Worm (Caenorhabditis elegans) whole organism, L1 larva: ENCODE data around the gene T20B3.1.

ENCODE experiments used
- C16A3.4 ChIP-seq: fragments of 150-350 bp; optimal IDR thresholded peaks from 2 replicates; lab custom pipeline; 2014; ENCODE audit warnings: missing biosample characterization, missing genetic modification characterization
- C34B4.2 ChIP-seq: sonication (generic microtip); optimal IDR thresholded peaks from 2 replicates; lab custom pipeline; 2017; ENCODE audit warnings: mild to moderate bottlenecking, missing genetic modification characterization, missing compliant biosample characterization
- aha-1 ChIP-seq: fragments of 150-350 bp; optimal IDR thresholded peaks from 2 replicates; lab custom pipeline; 2014; ENCODE audit warnings: missing biosample characterization, missing genetic modification characterization
- alr-1 ChIP-seq: fragments of 200-800 bp; sonication (Bioruptor generic); optimal IDR thresholded peaks from 2 replicates; lab custom pipeline; 2018; ENCODE audit warnings: borderline replicate concordance, mild to moderate bottlenecking, missing genetic modification characterization, missing compliant biosample characterization
- ceh-8 ChIP-seq: fragments of 200-800 bp; sonication (Bioruptor generic); optimal IDR thresholded peaks from 2 replicates; lab custom pipeline; 2018; ENCODE audit warnings: mild to moderate bottlenecking, missing genetic modification characterization, moderate library complexity, missing compliant biosample characterization
- ceh-82 ChIP-seq, 3 experiments: fragments of 150-350 bp in 1 of 3; sonication (generic microtip) in 2 of 3; optimal IDR thresholded peaks; 2 replicates each; lab custom pipeline; 2014 to 2017; ENCODE audit warnings: missing biosample characterization in 3 of 3, missing genetic modification characterization in 3 of 3
- dsc-1 ChIP-seq: sonication (generic microtip); optimal IDR thresholded peaks from 2 replicates; lab custom pipeline; 2016; ENCODE audit warnings: mild to moderate bottlenecking, missing genetic modification characterization, missing compliant biosample characterization
- efl-1 ChIP-seq, 4 experiments: fragments of 150-350 bp; optimal IDR thresholded peaks in 3 of 4; peaks in 1 of 4; 1 replicate in 1 of 4; 2 replicates in 3 of 4; lab custom pipeline; 2014; ENCODE audit warnings: missing biosample characterization in 2 of 4, missing genetic modification characterization in 2 of 4, missing genetic modification reagents in 2 of 4
- egl-27 ChIP-seq, 2 experiments: fragments of 150-350 bp in 1 of 2; sonication (generic microtip); optimal IDR thresholded peaks; 3 replicates each; lab custom pipeline; 2017 to 2018; ENCODE audit warnings: missing biosample characterization in 2 of 2, missing genetic modification characterization in 2 of 2, missing genetic modification reagents in 2 of 2
- elt-3 ChIP-seq, 6 experiments: fragments of 150-350 bp in 1 of 6; sonication (generic microtip); optimal IDR thresholded peaks; 2 replicates each; lab custom pipeline; 2017 to 2018; ENCODE audit warnings: missing biosample characterization in 6 of 6, missing genetic modification characterization in 6 of 6, inconsistent platforms in 1 of 6
- fkh-10 ChIP-seq: sonication (generic microtip); optimal IDR thresholded peaks from 2 replicates; lab custom pipeline; 2017; ENCODE audit warnings: missing biosample characterization, missing genetic modification reagents, missing genetic modification characterization
- fkh-4 ChIP-seq: sonication (generic microtip); optimal IDR thresholded peaks from 2 replicates; lab custom pipeline; 2016; ENCODE audit warnings: missing compliant biosample characterization, missing genetic modification characterization, borderline replicate concordance
- fkh-8 ChIP-seq: sonication (generic microtip); optimal IDR thresholded peaks from 2 replicates; lab custom pipeline; 2016; ENCODE audit warnings: mild to moderate bottlenecking, missing genetic modification characterization, missing compliant biosample characterization
- fos-1 ChIP-seq: fragments of 150-350 bp; optimal IDR thresholded peaks from 2 replicates; lab custom pipeline; 2014; ENCODE audit warnings: missing biosample characterization, missing genetic modification characterization
- grh-1 ChIP-seq: fragments of 200-800 bp; sonication (Bioruptor generic); IDR thresholded peaks from 2 replicates; pipeline ENCODE4 v1.3.6; 2022; ENCODE audit warnings: missing genetic modification reagents, missing genetic modification characterization, missing compliant biosample characterization
- hlh-17 ChIP-seq: fragments of 200-800 bp; sonication (Bioruptor generic); optimal IDR thresholded peaks from 2 replicates; lab custom pipeline; 2018; ENCODE audit warnings: missing genetic modification characterization, mild to moderate bottlenecking, missing compliant biosample characterization, moderate library complexity, borderline replicate concordance
- hpl-2 ChIP-seq: fragments of 150-350 bp; optimal IDR thresholded peaks from 2 replicates; lab custom pipeline; 2014; ENCODE audit warnings: missing biosample characterization, missing genetic modification reagents, missing genetic modification characterization
- jun-1 ChIP-seq: fragments of 150-350 bp; optimal IDR thresholded peaks from 2 replicates; lab custom pipeline; 2014; ENCODE audit warnings: missing biosample characterization, missing genetic modification reagents, missing genetic modification characterization
- lin-13 ChIP-seq: fragments of 150-350 bp; optimal IDR thresholded peaks from 2 replicates; lab custom pipeline; 2014; ENCODE audit warnings: missing biosample characterization, missing genetic modification reagents, missing genetic modification characterization
- lin-15B ChIP-seq: fragments of 150-350 bp; sonication (generic microtip); optimal IDR thresholded peaks from 3 replicates; lab custom pipeline; 2014; ENCODE audit warnings: missing biosample characterization, missing genetic modification characterization
- lin-35 ChIP-seq, 2 experiments: fragments of 150-350 bp; optimal IDR thresholded peaks; 2 replicates each; lab custom pipeline; 2014; ENCODE audit warnings: missing biosample characterization in 2 of 2, missing genetic modification characterization in 2 of 2, missing genetic modification reagents in 2 of 2
- lin-39 ChIP-seq: fragments of 150-350 bp; optimal IDR thresholded peaks from 2 replicates; lab custom pipeline; 2014; ENCODE audit warnings: missing biosample characterization, missing genetic modification reagents, missing genetic modification characterization
- lir-3 ChIP-seq: sonication (generic microtip); optimal IDR thresholded peaks from 2 replicates; lab custom pipeline; 2016; ENCODE audit warnings: mild to moderate bottlenecking, missing genetic modification characterization, moderate library complexity, missing compliant biosample characterization; ENCODE audit not compliant: poor library complexity
- lsy-2 ChIP-seq, 2 experiments: fragments of 150-350 bp; optimal IDR thresholded peaks; 2 replicates each; lab custom pipeline; 2014; ENCODE audit warnings: missing biosample characterization in 2 of 2, missing genetic modification characterization in 2 of 2
- mab-9 ChIP-seq: fragments of 200-800 bp; sonication (Bioruptor generic); IDR thresholded peaks from 2 replicates; pipeline ENCODE4 v1.3.6; 2022; ENCODE audit warnings: missing genetic modification reagents, missing genetic modification characterization, missing compliant biosample characterization
- nhr-12 ChIP-seq: sonication (generic microtip); optimal IDR thresholded peaks from 2 replicates; lab custom pipeline; 2017; ENCODE audit warnings: missing biosample characterization, missing genetic modification characterization
- nhr-20 ChIP-seq: sonication (generic microtip); optimal IDR thresholded peaks from 2 replicates; lab custom pipeline; 2016; ENCODE audit warnings: mild to moderate bottlenecking, missing genetic modification characterization, missing compliant biosample characterization
- nhr-237 ChIP-seq: fragments of 150-350 bp; optimal IDR thresholded peaks from 2 replicates; lab custom pipeline; 2014; ENCODE audit warnings: missing biosample characterization, missing genetic modification characterization
- nhr-28 ChIP-seq: fragments of 150-350 bp; optimal IDR thresholded peaks from 2 replicates; lab custom pipeline; 2014; ENCODE audit warnings: missing biosample characterization, missing genetic modification characterization
- nhr-47 ChIP-seq: sonication (generic microtip); optimal IDR thresholded peaks from 2 replicates; lab custom pipeline; 2016; ENCODE audit warnings: mild to moderate bottlenecking, missing genetic modification characterization, moderate library complexity, missing compliant biosample characterization
- nhr-76 ChIP-seq: sonication (generic microtip); optimal IDR thresholded peaks from 2 replicates; lab custom pipeline; 2017; ENCODE audit warnings: missing biosample characterization, missing genetic modification characterization
- nhr-84 ChIP-seq: sonication (generic microtip); optimal IDR thresholded peaks from 2 replicates; lab custom pipeline; 2017; ENCODE audit warnings: missing biosample characterization, missing genetic modification characterization
- nhr-85 ChIP-seq: sonication (generic microtip); peaks from one replicate; lab custom pipeline; 2016; ENCODE audit warnings: missing genetic modification characterization, inconsistent platforms, missing compliant biosample characterization
- pag-3 ChIP-seq: sonication (generic microtip); optimal IDR thresholded peaks from 2 replicates; lab custom pipeline; 2017; ENCODE audit warnings: missing genetic modification characterization, mild to moderate bottlenecking, missing compliant biosample characterization, antibody characterized with exemption, borderline replicate concordance; ENCODE audit not compliant: insufficient read depth
- sox-4 ChIP-seq: sonication (generic microtip); optimal IDR thresholded peaks from 2 replicates; lab custom pipeline; 2016; ENCODE audit warnings: missing genetic modification characterization, missing compliant biosample characterization
- sup-37 ChIP-seq: fragments of 200-800 bp; sonication (Bioruptor generic); optimal IDR thresholded peaks from 2 replicates; lab custom pipeline; 2018; ENCODE audit warnings: mild to moderate bottlenecking, missing genetic modification characterization, missing compliant biosample characterization
- unc-30 ChIP-seq: sonication (generic microtip); optimal IDR thresholded peaks from 2 replicates; lab custom pipeline; 2017; ENCODE audit warnings: missing biosample characterization, missing genetic modification characterization
- unc-98 ChIP-seq: fragments of 200-800 bp; sonication (Bioruptor generic); IDR thresholded peaks from 2 replicates; pipeline ENCODE4 v1.3.6; 2022; ENCODE audit warnings: missing genetic modification characterization, missing compliant biosample characterization
- vab-15 ChIP-seq: sonication (generic microtip); optimal IDR thresholded peaks from 2 replicates; lab custom pipeline; 2017; ENCODE audit warnings: missing genotype, mild to moderate bottlenecking, missing genetic modification characterization, missing compliant biosample characterization
- zag-1 ChIP-seq: fragments of 150-350 bp; optimal IDR thresholded peaks from 2 replicates; lab custom pipeline; 2014; ENCODE audit warnings: missing biosample characterization, missing genetic modification characterization
- ztf-11 ChIP-seq, 2 experiments: sonication (generic microtip); optimal IDR thresholded peaks; 2 replicates each; lab custom pipeline; 2016 to 2017; ENCODE audit warnings: missing genetic modification characterization in 2 of 2, missing biosample characterization in 1 of 2, missing compliant biosample characterization in 1 of 2
- ztf-4 ChIP-seq: fragments of 150-350 bp; optimal IDR thresholded peaks from 2 replicates; lab custom pipeline; 2014; ENCODE audit warnings: missing biosample characterization, missing genetic modification characterization

T20B3.1 gene

ce11 chrV:16794828-16795354 lies 20.5 kb upstream of the T20B3.1 start, which contains the start of the genes ctps-1 and pus-1 (continued):
- TF ChIP-seq nhr-47 (tag; lab: Kevin White, UChicago) (peak; percentile 87), ztf-11 (tag; optimal IDR thresholded peaks at IDR 0.05; lab: Kevin White, UChicago) (peak in 1 of 2 experiments; percentile 19), C16A3.4 (tag; lab: Kevin White, UChicago) (peak; percentile 65), lin-15B (tag; lab: Kevin White, UChicago) (peak; percentile 36), vab-15 (tag; lab: Kevin White, UChicago) (no peak), nhr-20 (tag; lab: Kevin White, UChicago) (peak; percentile 74), nhr-85 (peak; percentile 81), ceh-82 (tag; optimal IDR thresholded peaks at IDR 0.05; lab: Kevin White, UChicago) (peak; percentile 67 to 75 (median 70)), lin-35 (GFP tag; optimal IDR thresholded peaks at IDR 0.05; lab: Kevin White, UChicago) (peak; percentile 78 to 83), grh-1 (peak; percentile 59), dsc-1 (tag; lab: Kevin White, UChicago) (peak; percentile 72), nhr-28 (tag; lab: Kevin White, UChicago) (no peak), lin-39 (tag; lab: Kevin White, UChicago) (peak; percentile 67), lir-3 (tag; lab: Kevin White, UChicago) (no peak), alr-1 (no peak), fkh-4 (no peak), ceh-8 (no peak), zag-1 (tag; lab: Kevin White, UChicago) (no peak), nhr-12 (tag; lab: Kevin White, UChicago) (no peak), unc-30 (tag; lab: Kevin White, UChicago) (no peak), nhr-237 (tag; lab: Kevin White, UChicago) (no peak), lsy-2 (tag; optimal IDR thresholded peaks at IDR 0.05; lab: Kevin White, UChicago) (peak; percentile 79 to 81), fkh-10 (peak; percentile 21), lin-13 (GFP tag; lab: Kevin White, UChicago) (peak; percentile 70), ztf-4 (no peak), C34B4.2 (tag; lab: Kevin White, UChicago) (no peak), egl-27 (tag; optimal IDR thresholded peaks at IDR 0.05; lab: Kevin White, UChicago) (no peak), mab-9 (GFP tag; lab: Robert Waterston, UW) (peak; percentile 73), nhr-84 (tag; lab: Kevin White, UChicago) (no peak), hpl-2 (peak; percentile 7), elt-3 (tag; optimal IDR thresholded peaks at IDR 0.05; lab: Kevin White, UChicago) (peak in 1 of 6 experiments; percentile 79), nhr-76 (tag; lab: Kevin White, UChicago) (no peak), fkh-8 (tag; lab: Kevin White, UChicago) (no peak), aha-1 (peak; percentile 41), hlh-17 (GFP tag; lab: Kevin White, UChicago) (no peak), sox-4 (tag; lab: Kevin White, UChicago) (no peak), efl-1 (optimal IDR thresholded peaks at IDR 0.05; lab: Kevin White, UChicago) (peak; percentile 75 to 81), efl-1 (GFP tag; optimal IDR thresholded peaks at IDR 0.05 in 1 of 2; lab: Kevin White, UChicago) (peak; percentile 82 to 98), jun-1 (tag; lab: Kevin White, UChicago) (peak; percentile 33), pag-3 (tag; lab: Kevin White, UChicago) (no peak), sup-37 (GFP tag; lab: Kevin White, UChicago) (no peak), unc-98 (GFP tag; lab: Robert Waterston, UW) (no peak)

ce11 chrV:16800484-16800883 lies 14.9 kb upstream of the T20B3.1 start:
- TF ChIP-seq lin-35 (GFP tag; optimal IDR thresholded peaks at IDR 0.05; lab: Kevin White, UChicago): peak in 1 of 2 experiments; percentile 12
- no peak for TF ChIP-seq fkh-4
- no peak for TF ChIP-seq fos-1 (tag; lab: Kevin White, UChicago)
- no peak for TF ChIP-seq aha-1
